Worm (Caenorhabditis elegans) whole organism, L4 larva: Measurements from ENCODE around the gene dhhc-10.

Source experiments
- D1046.2 ChIP-seq: fragments of 200-800 bp; sonication (Bioruptor generic); IDR thresholded peaks from 2 replicates; pipeline ENCODE4 v1.3.6; 2022; ENCODE audit warnings: missing genetic modification characterization, missing compliant biosample characterization
- F26F4.8 ChIP-seq: fragments of 200-800 bp; sonication (Bioruptor generic); conservative IDR thresholded peaks from 2 replicates; pipeline ENCODE4 v1.3.6; 2022; ENCODE audit warnings: missing genetic modification characterization, missing compliant biosample characterization
- ZK337.2 ChIP-seq: fragments of 200-800 bp; sonication (Bioruptor generic); IDR thresholded peaks from 2 replicates; pipeline ENCODE4 v1.3.6; 2022; ENCODE audit warnings: missing genetic modification reagents, missing genetic modification characterization, missing compliant biosample characterization
- aha-1 ChIP-seq: fragments of 150-350 bp; peaks from one replicate; lab custom pipeline; 2014; ENCODE audit warnings: missing biosample characterization, missing genetic modification characterization
- aly-2 ChIP-seq: sonication (generic microtip); optimal IDR thresholded peaks from 2 replicates; lab custom pipeline; 2018; ENCODE audit warnings: missing biosample characterization, missing genetic modification characterization
- attf-4 ChIP-seq: sonication (generic microtip); optimal IDR thresholded peaks from 3 replicates; lab custom pipeline; 2017; ENCODE audit warnings: missing biosample characterization, missing genetic modification characterization
- ceh-20 ChIP-seq: fragments of 200-800 bp; sonication (Bioruptor generic); IDR thresholded peaks from 2 replicates; pipeline ENCODE4 v1.3.6; 2022; ENCODE audit warnings: missing genetic modification reagents, missing genetic modification characterization, missing compliant biosample characterization
- ceh-82 ChIP-seq: sonication (generic microtip); optimal IDR thresholded peaks from 2 replicates; lab custom pipeline; 2017; ENCODE audit warnings: missing biosample characterization, missing genetic modification characterization
- cey-2 ChIP-seq: sonication (generic microtip); optimal IDR thresholded peaks from 3 replicates; lab custom pipeline; 2017; ENCODE audit warnings: missing genetic modification characterization, mild to moderate bottlenecking, missing compliant biosample characterization, antibody characterized with exemption, borderline replicate concordance; ENCODE audit not compliant: insufficient read depth
- ctbp-1 ChIP-seq: fragments of 200-800 bp; sonication (Bioruptor generic); IDR thresholded peaks from 2 replicates; pipeline ENCODE4 v1.3.6; 2022; ENCODE audit warnings: missing genetic modification reagents, missing genetic modification characterization, missing compliant biosample characterization
- daf-12 ChIP-seq: fragments of 150-350 bp; optimal IDR thresholded peaks from 2 replicates; lab custom pipeline; 2014; ENCODE audit warnings: missing biosample characterization, missing genetic modification reagents, missing genetic modification characterization
- daf-19 ChIP-seq: fragments of 200-800 bp; sonication (Bioruptor generic); conservative IDR thresholded peaks from 2 replicates; pipeline ENCODE4 v1.3.6; 2022; ENCODE audit warnings: missing genetic modification characterization, missing compliant biosample characterization
- daf-8 ChIP-seq: fragments of 200-800 bp; sonication (Bioruptor generic); IDR thresholded peaks from 2 replicates; pipeline ENCODE4 v1.3.6; 2022; ENCODE audit warnings: missing genetic modification characterization, missing compliant biosample characterization
- dmd-6 ChIP-seq: fragments of 200-800 bp; sonication (Bioruptor generic); IDR thresholded peaks from 2 replicates; pipeline ENCODE4 v1.3.6; 2022; ENCODE audit warnings: missing genetic modification reagents, missing genetic modification characterization, missing compliant biosample characterization
- duxl-1 ChIP-seq: sonication (generic microtip); optimal IDR thresholded peaks from 2 replicates; lab custom pipeline; 2016; ENCODE audit warnings: mild to moderate bottlenecking, missing genetic modification characterization, moderate library complexity, missing compliant biosample characterization; ENCODE audit not compliant: poor library complexity
- egl-27 ChIP-seq: sonication (generic microtip); optimal IDR thresholded peaks from 3 replicates; lab custom pipeline; 2017; ENCODE audit warnings: missing biosample characterization, missing genetic modification reagents, missing genetic modification characterization
- fkh-10 ChIP-seq: fragments of 150-350 bp; optimal IDR thresholded peaks from 2 replicates; lab custom pipeline; 2014; ENCODE audit warnings: missing biosample characterization, missing genetic modification reagents, missing genetic modification characterization
- fos-1 ChIP-seq: fragments of 150-350 bp; optimal IDR thresholded peaks from 2 replicates; lab custom pipeline; 2014; ENCODE audit warnings: missing biosample characterization, missing genetic modification characterization
- gei-8 ChIP-seq: fragments of 200-800 bp; sonication (Bioruptor generic); optimal IDR thresholded peaks from 2 replicates; lab custom pipeline; 2018; ENCODE audit warnings: mild to moderate bottlenecking, missing genetic modification characterization, missing compliant biosample characterization
- hif-1 ChIP-seq, 2 experiments: sonication (generic microtip); optimal IDR thresholded peaks; 2 replicates each; lab custom pipeline; 2016 to 2017; ENCODE audit warnings: missing compliant biosample characterization in 2 of 2, missing genetic modification characterization in 2 of 2, missing genetic modification reagents in 2 of 2, missing genotype in 2 of 2, mild to moderate bottlenecking in 1 of 2
- hlh-11 ChIP-seq: fragments of 200-800 bp; sonication (Bioruptor generic); optimal IDR thresholded peaks from 2 replicates; lab custom pipeline; 2018; ENCODE audit warnings: mild to moderate bottlenecking, missing genetic modification characterization, missing compliant biosample characterization
- hlh-30 ChIP-seq: sonication (generic microtip); optimal IDR thresholded peaks from 2 replicates; lab custom pipeline; 2017; ENCODE audit warnings: antibody characterized with exemption, mild to moderate bottlenecking, missing genetic modification characterization, missing compliant biosample characterization; ENCODE audit not compliant: insufficient read depth
- hmg-1.1 ChIP-seq: fragments of 200-800 bp; sonication (Bioruptor generic); IDR thresholded peaks from 2 replicates; pipeline ENCODE4 v1.3.6; 2022; ENCODE audit warnings: missing genetic modification reagents, missing genetic modification characterization, missing compliant biosample characterization
- lin-1 ChIP-seq: fragments of 200-800 bp; sonication (Bioruptor generic); IDR thresholded peaks from 2 replicates; pipeline ENCODE4 v1.3.6; 2022; ENCODE audit warnings: missing genetic modification reagents, missing genetic modification characterization, missing compliant biosample characterization
- lin-13 ChIP-seq: fragments of 150-350 bp; optimal IDR thresholded peaks from 2 replicates; lab custom pipeline; 2014; ENCODE audit warnings: missing biosample characterization, missing genetic modification reagents, missing genetic modification characterization
- lin-15B ChIP-seq: fragments of 150-350 bp; sonication (generic microtip); optimal IDR thresholded peaks from 3 replicates; lab custom pipeline; 2014; ENCODE audit warnings: missing biosample characterization, missing genetic modification characterization
- lin-38 ChIP-seq: fragments of 200-800 bp; sonication (Bioruptor generic); IDR thresholded peaks from 2 replicates; pipeline ENCODE4 v1.3.6; 2022; ENCODE audit warnings: missing genetic modification reagents, missing genetic modification characterization, missing compliant biosample characterization
- mdl-1 ChIP-seq, 2 experiments: fragments of 150-350 bp in 1 of 2; sonication (generic microtip) in 1 of 2; optimal IDR thresholded peaks; 2 replicates each; lab custom pipeline; 2014 to 2017; ENCODE audit warnings: missing biosample characterization in 2 of 2, missing genetic modification characterization in 2 of 2
- nhr-10 ChIP-seq: fragments of 150-350 bp; optimal IDR thresholded peaks from 2 replicates; lab custom pipeline; 2014; ENCODE audit warnings: missing biosample characterization, missing genetic modification characterization
- nhr-11 ChIP-seq: fragments of 150-350 bp; optimal IDR thresholded peaks from 2 replicates; lab custom pipeline; 2014; ENCODE audit warnings: missing biosample characterization, missing genetic modification characterization
- nhr-111 ChIP-seq: fragments of 200-800 bp; sonication (Bioruptor generic); optimal IDR thresholded peaks from 2 replicates; lab custom pipeline; 2018; ENCODE audit warnings: mild to moderate bottlenecking, missing genetic modification characterization, missing compliant biosample characterization
- nhr-25 ChIP-seq: sonication (generic microtip); optimal IDR thresholded peaks from 2 replicates; lab custom pipeline; 2017; ENCODE audit warnings: missing genetic modification characterization, mild to moderate bottlenecking, missing compliant biosample characterization, antibody characterized with exemption, moderate library complexity, borderline replicate concordance; ENCODE audit not compliant: insufficient read depth
- nhr-28 ChIP-seq: fragments of 150-350 bp; optimal IDR thresholded peaks from 2 replicates; lab custom pipeline; 2014; ENCODE audit warnings: missing biosample characterization, missing genetic modification characterization
- nhr-42 ChIP-seq: fragments of 200-800 bp; sonication (Bioruptor generic); IDR thresholded peaks from 2 replicates; pipeline ENCODE4 v1.3.6; 2022; ENCODE audit warnings: missing genetic modification characterization, missing compliant biosample characterization
- nhr-76 ChIP-seq: fragments of 150-350 bp; optimal IDR thresholded peaks from 2 replicates; lab custom pipeline; 2014; ENCODE audit warnings: missing biosample characterization, missing genetic modification characterization
- nhr-77 ChIP-seq: fragments of 150-350 bp; optimal IDR thresholded peaks from 2 replicates; lab custom pipeline; 2014; ENCODE audit warnings: missing biosample characterization, missing genetic modification characterization
- pha-4 ChIP-seq, 2 experiments: fragments of 150-350 bp in 1 of 2; fragments of 200-800 bp in 1 of 2; sonication (Bioruptor generic) in 1 of 2; IDR thresholded peaks in 1 of 2; optimal IDR thresholded peaks in 1 of 2; 2 replicates each; pipeline versions ENCODE4 v1.3.6 to Lab custom; 2014 to 2022; ENCODE audit warnings: missing genetic modification characterization in 2 of 2, missing genetic modification reagents in 2 of 2, missing biosample characterization in 1 of 2, missing compliant biosample characterization in 1 of 2
- saeg-2 ChIP-seq: fragments of 200-800 bp; sonication (Bioruptor generic); IDR thresholded peaks from 2 replicates; pipeline ENCODE4 v1.3.6; 2022; ENCODE audit warnings: missing genetic modification reagents, missing genetic modification characterization, missing compliant biosample characterization
- set-16 ChIP-seq: fragments of 200-800 bp; sonication (Bioruptor generic); IDR thresholded peaks from 2 replicates; pipeline ENCODE4 v1.3.6; 2022; ENCODE audit warnings: missing genetic modification reagents, missing genetic modification characterization, missing compliant biosample characterization
- spr-3 ChIP-seq: fragments of 200-800 bp; sonication (Bioruptor generic); optimal IDR thresholded peaks from 2 replicates; lab custom pipeline; 2018; ENCODE audit warnings: mild to moderate bottlenecking, missing genetic modification characterization, missing compliant biosample characterization
- tra-1 ChIP-seq: fragments of 200-800 bp; sonication (Bioruptor generic); IDR thresholded peaks from 2 replicates; pipeline ENCODE4 v1.3.6; 2022; ENCODE audit warnings: missing genetic modification reagents, missing genetic modification characterization, missing compliant biosample characterization
- unc-130 ChIP-seq: sonication (generic microtip); optimal IDR thresholded peaks from 2 replicates; lab custom pipeline; 2016; ENCODE audit warnings: missing genetic modification reagents, missing genetic modification characterization, missing compliant biosample characterization
- unc-62 ChIP-seq, 3 experiments: fragments of 150-350 bp in 1 of 3; sonication (generic microtip); optimal IDR thresholded peaks in 2 of 3; peaks in 1 of 3; 1 replicate in 1 of 3; 2 replicates in 2 of 3; lab custom pipeline; 2014 to 2017; ENCODE audit warnings: missing biosample characterization in 3 of 3, missing genetic modification characterization in 3 of 3, missing genetic modification reagents in 3 of 3, missing genotype in 1 of 3
- zag-1 ChIP-seq: fragments of 150-350 bp; optimal IDR thresholded peaks from 2 replicates; lab custom pipeline; 2014; ENCODE audit warnings: missing biosample characterization, missing genetic modification characterization
- zfp-2 ChIP-seq: sonication (generic microtip); optimal IDR thresholded peaks from 2 replicates; lab custom pipeline; 2016; ENCODE audit warnings: mild to moderate bottlenecking, missing genetic modification characterization, missing compliant biosample characterization
- zfp-3 ChIP-seq: fragments of 200-800 bp; sonication (Bioruptor generic); conservative IDR thresholded peaks from 2 replicates; pipeline ENCODE4 v1.3.6; 2022; ENCODE audit warnings: missing genetic modification reagents, missing genetic modification characterization, missing compliant biosample characterization
- ztf-7 ChIP-seq: fragments of 150-350 bp; optimal IDR thresholded peaks from 2 replicates; lab custom pipeline; 2014; ENCODE audit warnings: missing biosample characterization, missing genetic modification characterization

Gene dhhc-10

ce11 chrX:4660268-4660880 is 46.6 kb upstream of the dhhc-10 start, which contains the start of gene nhr-45 (continued):
- TF ChIP-seq nhr-111 (GFP tag; lab: Kevin White, UChicago) (no peak), nhr-11 (tag; lab: Kevin White, UChicago) (no peak), saeg-2 (GFP tag; lab: Robert Waterston, UW) (no peak), F26F4.8 (no peak), ceh-20 (no peak)

- TF ChIP-seq hlh-30 (tag; lab: Kevin White, UChicago) (no peak), dmd-6 (GFP tag; lab: Robert Waterston, UW) (peak; percentile 76), egl-27 (tag; lab: Kevin White, UChicago) (no peak), lin-15B (tag; lab: Kevin White, UChicago) (no peak), daf-12 (no peak), fkh-10 (GFP tag; lab: Kevin White, UChicago) (no peak), zag-1 (tag; lab: Kevin White, UChicago) (no peak), nhr-77 (tag; lab: Kevin White, UChicago) (peak; percentile 49), aha-1 (tag; lab: Kevin White, UChicago) (peak; percentile 91), ztf-7 (tag; lab: Kevin White, UChicago) (no peak), ceh-82 (tag; lab: Kevin White, UChicago) (no peak), aly-2 (tag; lab: Kevin White, UChicago) (no peak), set-16 (no peak), hlh-11 (tag; lab: Kevin White, UChicago) (peak; percentile 70), daf-8 (no peak), zfp-2 (no peak), nhr-10 (tag; lab: Kevin White, UChicago) (peak; percentile 21), lin-38 (GFP tag; lab: Robert Waterston, UW) (no peak), ceh-20 (no peak), zfp-3 (GFP tag; lab: Robert Waterston, UW) (no peak), ZK337.2 (no peak), daf-19 (GFP tag; lab: Robert Waterston, UW) (no peak), hmg-1.1 (peak; percentile 53; the same call in 1 of the 2 replicates), cey-2 (tag; lab: Kevin White, UChicago) (no peak), tra-1 (GFP tag; lab: Robert Waterston, UW) (no peak), ctbp-1 (no peak), nhr-28 (tag; lab: Kevin White, UChicago) (peak; percentile 90), lin-1 (GFP tag; lab: Robert Waterston, UW) (no peak), pha-4 (GFP tag; IDR thresholded peaks at IDR 0.05; lab: Robert Waterston, UW) (no peak), pha-4 (tag; optimal IDR thresholded peaks at IDR 0.05; lab: Kevin White, UChicago) (peak; percentile 87), nhr-76 (no peak), spr-3 (GFP tag; lab: Kevin White, UChicago) (no peak), attf-4 (tag; lab: Kevin White, UChicago) (no peak), duxl-1 (peak; percentile 11), hif-1 (tag; optimal IDR thresholded peaks at IDR 0.05; lab: Kevin White, UChicago) (peak in 1 of 2 experiments; percentile 23), lin-13 (GFP tag; lab: Kevin White, UChicago) (no peak), unc-130 (no peak), gei-8 (no peak), nhr-42 (GFP tag; lab: Robert Waterston, UW) (no peak), D1046.2 (GFP tag; lab: Robert Waterston, UW) (no peak), F26F4.8 (no peak), mdl-1 (tag; optimal IDR thresholded peaks at IDR 0.05; lab: Kevin White, UChicago) (no peak), unc-62 (GFP tag; optimal IDR thresholded peaks at IDR 0.05 in 1 of 2; lab: Kevin White, UChicago) (peak in 1 of 2 experiments; percentile 81), unc-62 (tag; optimal IDR thresholded peaks at IDR 0.05; lab: Kevin White, UChicago) (no peak), fos-1 (tag; lab: Kevin White, UChicago) (no peak), nhr-25 (tag; lab: Kevin White, UChicago) (peak; percentile 62)
These were observed 44.6 kb upstream of the dhhc-10 start for ce11 chrX:4662293-4662825.
